Worm (Caenorhabditis elegans): Measurements from ENCODE around the gene Y44A6D.7.

Gene Y44A6D.7

DNA sequence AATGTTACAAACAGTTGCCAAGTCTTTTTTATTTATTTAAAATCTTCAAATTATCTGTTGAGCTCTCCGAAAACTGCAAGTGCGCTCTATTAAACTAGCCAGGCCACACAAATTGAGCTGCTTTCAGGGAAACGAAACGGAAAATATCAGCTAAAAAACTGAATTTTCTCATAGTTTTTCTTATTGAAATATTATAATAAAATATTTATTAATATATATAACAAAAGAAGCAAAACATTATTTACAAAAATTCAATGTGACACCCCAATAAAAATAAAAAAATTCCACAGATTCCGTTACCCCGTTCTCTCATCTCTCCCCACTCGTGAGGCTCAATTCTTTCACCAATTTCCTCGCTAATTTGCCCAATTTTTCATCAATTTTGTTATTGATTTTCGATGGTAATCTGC lies 18.0 kb downstream of the Y44A6D.7 start (continued):
- TF ChIP-seq K09A11.1 (tag; optimal IDR thresholded peaks at IDR 0.05; ENCODE audit: insufficient read depth) (no peak), sdc-2 (tag; optimal IDR thresholded peaks at IDR 0.05) (no peak), ceh-31 (tag; optimal IDR thresholded peaks at IDR 0.05) (peak; percentile 72), Y22D7AL.16 (tag; optimal IDR thresholded peaks at IDR 0.05) (no peak), K02D7.2 (tag; optimal IDR thresholded peaks at IDR 0.05) (no peak), nhr-232 (tag; optimal IDR thresholded peaks at IDR 0.05) (no peak), hlh-13 (GFP tag; optimal IDR thresholded peaks at IDR 0.05) (no peak), eyg-1 (tag; optimal IDR thresholded peaks at IDR 0.05) (no peak), ceh-45 (GFP tag; IDR thresholded peaks at IDR 0.05) (no peak), T23F11.4 (GFP tag; optimal IDR thresholded peaks at IDR 0.05) (no peak), pax-1 (tag; optimal IDR thresholded peaks at IDR 0.05) (no peak), ama-1 (optimal IDR thresholded peaks at IDR 0.05) (no peak), fax-1 (tag; optimal IDR thresholded peaks at IDR 0.05) (peak; percentile 6)

DNA sequence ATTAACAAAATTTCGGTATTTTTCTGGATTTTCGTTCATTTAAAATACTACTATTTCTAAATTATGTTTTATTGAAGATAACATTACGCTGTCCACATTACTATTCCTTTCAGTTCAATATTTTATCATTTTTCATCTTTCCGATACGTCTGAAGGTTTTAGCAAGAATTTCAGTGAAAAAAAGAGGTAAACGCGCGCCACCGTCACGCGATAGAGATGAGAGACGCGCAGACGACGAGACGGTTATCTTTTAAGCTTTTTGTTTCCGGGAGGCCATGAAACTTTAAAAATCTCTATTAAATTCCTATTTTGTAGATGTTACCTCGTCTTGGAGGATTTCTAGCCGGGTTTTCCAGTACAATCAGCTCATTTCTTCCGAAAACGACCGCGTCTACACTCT lies 23.2 kb downstream of the Y44A6D.7 start, which contains the start of gene mrps-12:
mrps-12 (plus strand) TSS at position 316 of the 400 bp plus-strand sequence.
- TF ChIP-seq madf-2 (tag; optimal IDR thresholded peaks at IDR 0.05) (no peak), F13H6.1 (tag; optimal IDR thresholded peaks at IDR 0.05) (no peak), hlh-30 (tag; optimal IDR thresholded peaks at IDR 0.05; ENCODE audit: insufficient read depth) (no peak), nfya-1 (tag; optimal IDR thresholded peaks at IDR 0.05) (peak; percentile 1)

DNA sequence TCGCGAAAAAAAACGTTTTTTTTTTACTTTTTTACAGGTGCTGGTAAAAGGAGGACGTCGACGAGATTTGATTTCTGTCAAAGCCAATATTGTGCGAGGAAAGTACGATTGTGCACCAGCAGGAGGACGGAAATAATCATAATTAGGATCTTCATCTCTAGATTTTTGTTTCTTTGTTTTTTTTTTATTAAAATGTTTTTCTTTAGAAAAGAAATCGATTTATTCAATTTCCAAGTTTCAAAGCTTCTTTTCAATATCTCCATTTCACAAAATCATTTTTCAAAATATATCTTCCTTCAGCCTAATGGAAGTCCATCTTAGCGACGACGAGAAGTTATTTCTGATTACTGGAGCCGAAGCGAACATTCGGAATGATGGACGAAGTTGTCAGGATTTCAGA lies 24.0 kb downstream of the Y44A6D.7 start, which contains the start of gene exos-7:
exos-7 (plus strand) TSS at position 301 of the 400 bp plus-strand sequence.
- TF ChIP-seq hlh-6 (tag; optimal IDR thresholded peaks at IDR 0.05) = no peak
- TF ChIP-seq ahr-1 (tag; optimal IDR thresholded peaks at IDR 0.05) = no peak
- no peak for TF ChIP-seq npax-4 (tag; optimal IDR thresholded peaks at IDR 0.05)
- no peak for TF ChIP-seq lim-6 (tag; optimal IDR thresholded peaks at IDR 0.05)
- no peak for TF ChIP-seq hlh-15 (tag; optimal IDR thresholded peaks at IDR 0.05)
- TF ChIP-seq unc-55 (GFP tag; optimal IDR thresholded peaks at IDR 0.05) = no peak
- TF ChIP-seq tbx-2 (tag; optimal IDR thresholded peaks at IDR 0.05) = no peak
- no peak for TF ChIP-seq ceh-48 (tag; optimal IDR thresholded peaks at IDR 0.05)
- TF ChIP-seq ceh-31 (tag; optimal IDR thresholded peaks at IDR 0.05) = no peak
- no peak for TF ChIP-seq che-1 (tag; optimal IDR thresholded peaks at IDR 0.05)
- TF ChIP-seq Y22D7AL.16 (tag; optimal IDR thresholded peaks at IDR 0.05) = no peak
- no peak for TF ChIP-seq nfya-1 (tag; optimal IDR thresholded peaks at IDR 0.05)
- TF ChIP-seq pha-2 (tag; optimal IDR thresholded peaks at IDR 0.05) = no peak

DNA sequence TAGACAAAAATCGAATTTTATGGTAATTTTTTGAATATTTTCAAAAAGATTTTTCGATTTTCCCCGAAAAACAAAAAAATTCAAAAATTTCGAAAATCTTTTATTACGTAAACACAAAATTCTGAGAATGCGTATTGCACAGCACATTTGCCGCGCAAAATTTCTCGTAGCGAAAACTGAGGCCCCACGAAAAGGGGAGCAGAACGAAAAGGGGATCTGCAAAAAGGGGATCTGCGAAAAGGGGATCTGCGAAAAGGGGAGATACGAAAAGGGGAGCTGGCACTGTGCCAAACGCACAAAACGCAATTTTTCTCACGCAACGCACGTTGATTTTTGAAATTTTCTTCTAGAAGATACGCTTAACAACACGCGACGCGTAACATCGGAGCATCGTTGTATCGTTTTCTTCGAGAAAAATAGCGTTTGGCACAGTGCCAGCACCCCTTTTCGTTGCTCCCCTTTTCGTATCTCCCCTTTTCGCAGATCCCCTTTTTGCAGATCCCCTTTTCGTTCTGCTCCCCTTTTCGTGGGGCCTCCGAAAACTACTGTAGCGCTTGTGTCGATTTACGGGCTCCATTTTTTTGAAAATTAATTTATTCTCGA lies 24.9 kb downstream of the Y44A6D.7 start:
- TF ChIP-seq ceh-31 (tag; optimal IDR thresholded peaks at IDR 0.05) (peak; percentile 62), ref-2 (tag; optimal IDR thresholded peaks at IDR 0.05) (peak; percentile 49), C08G9.2 (tag; optimal IDR thresholded peaks at IDR 0.05) (peak; percentile 63), tbx-7 (tag; optimal IDR thresholded peaks at IDR 0.05) (peak; percentile 4), rnt-1 (tag; optimal IDR thresholded peaks at IDR 0.05) (peak; percentile 11), ceh-34 (tag; optimal IDR thresholded peaks at IDR 0.05) (peak; percentile 10), tbx-2 (tag; optimal IDR thresholded peaks at IDR 0.05) (peak; percentile 35)

DNA sequence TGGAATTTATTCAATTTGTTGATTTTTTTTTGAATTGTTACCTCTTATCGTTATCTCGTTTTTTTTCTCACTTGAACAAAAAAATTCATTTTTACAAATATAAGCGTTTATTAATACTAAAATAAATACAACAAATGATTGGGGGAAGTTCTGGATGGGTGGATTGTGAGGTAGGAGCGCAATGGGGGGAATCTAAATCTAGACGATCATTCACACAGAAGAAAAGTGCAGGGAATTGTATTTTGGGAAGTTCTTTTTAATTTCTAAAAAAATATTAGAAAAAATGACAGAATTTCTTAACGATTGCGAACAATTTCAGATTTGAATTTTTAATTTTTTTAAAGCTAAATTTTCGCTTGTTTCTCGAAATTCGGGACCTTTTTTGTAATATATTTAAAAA lies 27.0 kb downstream of the Y44A6D.7 start:
- TF ChIP-seq ceh-24 (tag; optimal IDR thresholded peaks at IDR 0.05) (no peak), elt-4 (tag; optimal IDR thresholded peaks at IDR 0.05) (no peak)

Data from whole organism, late embryonic.